Worm (Caenorhabditis elegans): ENCODE measurements around the gene cest-4.
A peak's percentile ranks its signal among the peaks of the same experiment; 100 is the strongest.

Gene cest-4

ce11 chrIV:6811808-6812207, 9.7 kb upstream of the cest-4 start, which contains the start of gene ceh-48:
Gene ceh-48 (plus strand): TSS chrIV:6812108.
- no peak for TF ChIP-seq flt-1 (GFP tag; IDR thresholded peaks at IDR 0.05)
- no peak for TF ChIP-seq pes-1 (GFP tag; IDR thresholded peaks at IDR 0.05)
- no peak for TF ChIP-seq ceh-36 (tag; optimal IDR thresholded peaks at IDR 0.05)
- TF ChIP-seq aly-1 (tag; optimal IDR thresholded peaks at IDR 0.05), result no peak
- no peak for TF ChIP-seq ama-1 (optimal IDR thresholded peaks at IDR 0.05)
- TF ChIP-seq hnd-1 (tag; optimal IDR thresholded peaks at IDR 0.05), result no peak
- TF ChIP-seq sea-1 (GFP tag; conservative IDR thresholded peaks at IDR 0.05), result no peak
- no peak for TF ChIP-seq hmg-4 (GFP tag; optimal IDR thresholded peaks at IDR 0.05)
- TF ChIP-seq ets-7 (tag; optimal IDR thresholded peaks at IDR 0.05), result no peak
- TF ChIP-seq B0310.2 (tag; optimal IDR thresholded peaks at IDR 0.05), result no peak
- no peak for TF ChIP-seq scrt-1 (GFP tag; IDR thresholded peaks at IDR 0.05)
- TF ChIP-seq tbx-37 (GFP tag; conservative IDR thresholded peaks at IDR 0.05), result no peak
- TF ChIP-seq ceh-13 (GFP tag; optimal IDR thresholded peaks at IDR 0.05), result no peak
- TF ChIP-seq tbx-11 (GFP tag; IDR thresholded peaks at IDR 0.05), result no peak
- TF ChIP-seq F13C5.2 (tag; optimal IDR thresholded peaks at IDR 0.05), result no peak
- TF ChIP-seq tra-4 (tag; optimal IDR thresholded peaks at IDR 0.05), result no peak
- TF ChIP-seq hmbx-1 (tag; optimal IDR thresholded peaks at IDR 0.05), result no peak

ce11 chrIV:6809756-6810155, 7.6 kb upstream of the cest-4 start:
- TF ChIP-seq B0310.2 (tag; optimal IDR thresholded peaks at IDR 0.05), result no peak
- TF ChIP-seq F13C5.2 (tag; optimal IDR thresholded peaks at IDR 0.05), result peak; percentile 37

DNA sequence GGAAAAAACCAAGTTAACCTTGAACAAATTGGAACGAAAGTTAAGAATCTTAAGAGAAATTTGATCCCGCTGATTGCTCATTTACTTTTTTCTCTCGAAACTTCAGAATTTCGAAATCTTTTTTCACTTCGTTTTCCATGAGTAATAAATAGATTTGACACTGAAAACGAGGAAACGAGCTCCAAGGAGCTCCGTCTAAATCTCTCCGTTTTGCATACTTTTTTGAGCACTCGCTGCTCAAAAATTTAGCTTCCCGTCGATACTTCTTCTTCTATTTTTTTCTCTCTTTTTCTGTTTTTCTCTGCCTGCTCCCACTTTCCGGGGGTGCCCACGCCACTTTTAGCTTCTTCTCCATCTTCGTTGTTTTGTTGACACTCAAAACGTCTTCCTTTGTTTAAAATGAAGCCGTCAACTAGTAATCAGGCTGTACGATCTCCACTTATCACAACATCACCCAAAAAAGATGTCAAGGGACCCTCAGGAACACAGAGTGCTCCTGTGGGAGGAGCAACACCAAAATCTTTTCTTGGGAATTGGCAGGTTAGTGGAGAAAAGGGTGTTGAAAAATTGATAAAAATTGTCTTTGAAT, 4.4 kb upstream of the cest-4 start, which contains the start of gene C17H12.10:
TSS of gene C17H12.10 (plus strand) at position 325 of the 589 bp plus-strand sequence.
- TF ChIP-seq flt-1 (GFP tag; IDR thresholded peaks at IDR 0.05) (no peak), tbx-37 (GFP tag; conservative IDR thresholded peaks at IDR 0.05) (no peak), tbx-11 (GFP tag; IDR thresholded peaks at IDR 0.05) (no peak), tra-4 (tag; optimal IDR thresholded peaks at IDR 0.05) (no peak), ama-1 (optimal IDR thresholded peaks at IDR 0.05) (no peak), ceh-36 (tag; optimal IDR thresholded peaks at IDR 0.05) (no peak), F13C5.2 (tag; optimal IDR thresholded peaks at IDR 0.05) (no peak), hnd-1 (tag; optimal IDR thresholded peaks at IDR 0.05) (no peak), sea-1 (GFP tag; conservative IDR thresholded peaks at IDR 0.05) (no peak), aly-1 (tag; optimal IDR thresholded peaks at IDR 0.05) (no peak), pes-1 (GFP tag; IDR thresholded peaks at IDR 0.05) (no peak)

DNA sequence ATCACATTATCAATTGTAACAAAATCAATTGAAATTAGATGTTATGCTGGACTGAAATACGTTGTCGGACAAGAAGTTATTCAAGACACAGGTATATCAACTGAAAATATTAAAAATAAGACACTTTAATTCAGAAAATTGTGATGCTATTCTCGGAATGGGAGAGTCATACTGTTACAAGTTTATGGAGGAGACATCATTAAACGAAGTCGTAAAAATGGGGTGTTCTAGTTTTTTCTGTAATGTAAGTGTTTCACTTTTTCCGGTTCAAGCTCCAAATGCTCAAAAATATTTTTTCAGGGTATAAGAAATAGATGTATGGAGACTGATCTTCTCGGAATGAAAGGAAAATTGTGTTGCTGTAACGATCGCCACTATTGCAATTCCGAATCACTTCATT, 2.7 kb upstream of the cest-4 start, which contains the start of gene C17H12.37:
TSS of gene C17H12.37 (plus strand) at position 301 of the 400 bp plus-strand sequence.
- TF ChIP-seq flt-1 (GFP tag; IDR thresholded peaks at IDR 0.05), result no peak
- TF ChIP-seq hnd-1 (tag; optimal IDR thresholded peaks at IDR 0.05), result no peak
- TF ChIP-seq hmg-4 (GFP tag; optimal IDR thresholded peaks at IDR 0.05), result no peak
- TF ChIP-seq ets-7 (tag; optimal IDR thresholded peaks at IDR 0.05), result no peak
- no peak for TF ChIP-seq B0310.2 (tag; optimal IDR thresholded peaks at IDR 0.05)
- no peak for TF ChIP-seq tbx-11 (GFP tag; IDR thresholded peaks at IDR 0.05)
- TF ChIP-seq tra-4 (tag; optimal IDR thresholded peaks at IDR 0.05), result no peak
- TF ChIP-seq hmbx-1 (tag; optimal IDR thresholded peaks at IDR 0.05), result no peak
- TF ChIP-seq pes-1 (GFP tag; IDR thresholded peaks at IDR 0.05), result no peak
- no peak for TF ChIP-seq F13C5.2 (tag; optimal IDR thresholded peaks at IDR 0.05)
- TF ChIP-seq aly-1 (tag; optimal IDR thresholded peaks at IDR 0.05), result no peak
- TF ChIP-seq tbx-37 (GFP tag; conservative IDR thresholded peaks at IDR 0.05), result no peak
- TF ChIP-seq ama-1 (optimal IDR thresholded peaks at IDR 0.05), result no peak
- no peak for TF ChIP-seq scrt-1 (GFP tag; IDR thresholded peaks at IDR 0.05)
- TF ChIP-seq ceh-13 (GFP tag; optimal IDR thresholded peaks at IDR 0.05), result no peak

ce11 chrIV:6803805-6804344, 1.7 kb upstream of the cest-4 start:
- no peak for TF ChIP-seq sea-1 (GFP tag; conservative IDR thresholded peaks at IDR 0.05)
- no peak for TF ChIP-seq ceh-36 (tag; optimal IDR thresholded peaks at IDR 0.05)
- TF ChIP-seq tbx-11 (GFP tag; IDR thresholded peaks at IDR 0.05), result no peak
- no peak for TF ChIP-seq hmg-4 (GFP tag; optimal IDR thresholded peaks at IDR 0.05)
- TF ChIP-seq flt-1 (GFP tag; IDR thresholded peaks at IDR 0.05), result no peak
- no peak for TF ChIP-seq ceh-13 (GFP tag; optimal IDR thresholded peaks at IDR 0.05)
- TF ChIP-seq ets-7 (tag; optimal IDR thresholded peaks at IDR 0.05), result no peak
- no peak for TF ChIP-seq pes-1 (GFP tag; IDR thresholded peaks at IDR 0.05)
- TF ChIP-seq hnd-1 (tag; optimal IDR thresholded peaks at IDR 0.05), result no peak
- TF ChIP-seq tbx-37 (GFP tag; conservative IDR thresholded peaks at IDR 0.05), result no peak
- TF ChIP-seq F13C5.2 (tag; optimal IDR thresholded peaks at IDR 0.05), result no peak
- no peak for TF ChIP-seq B0310.2 (tag; optimal IDR thresholded peaks at IDR 0.05)
- TF ChIP-seq scrt-1 (GFP tag; IDR thresholded peaks at IDR 0.05), result no peak
- no peak for TF ChIP-seq hmbx-1 (tag; optimal IDR thresholded peaks at IDR 0.05)
- no peak for TF ChIP-seq aly-1 (tag; optimal IDR thresholded peaks at IDR 0.05)
- TF ChIP-seq tra-4 (tag; optimal IDR thresholded peaks at IDR 0.05), result no peak
- no peak for TF ChIP-seq ama-1 (optimal IDR thresholded peaks at IDR 0.05)

DNA sequence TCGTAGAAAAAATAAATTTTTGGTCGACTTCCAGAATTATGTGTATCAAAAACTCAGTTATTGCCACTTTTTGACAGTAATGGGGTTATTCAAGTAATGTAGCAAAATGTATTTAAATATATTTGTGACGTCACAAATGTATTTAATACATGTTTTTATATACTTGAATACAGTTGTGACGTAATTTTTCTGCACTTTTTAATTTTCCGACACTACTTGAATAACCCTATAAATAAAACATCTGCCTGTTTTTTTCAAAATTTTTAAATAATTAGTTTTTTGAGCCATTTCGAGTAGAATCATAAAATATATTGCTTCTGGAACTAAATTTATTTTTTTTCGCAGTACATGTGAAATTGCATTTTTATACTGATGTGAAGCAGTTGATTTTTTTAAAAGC, 1.2 kb upstream of the cest-4 start:
- TF ChIP-seq B0310.2 (tag; optimal IDR thresholded peaks at IDR 0.05) (no peak), ceh-36 (tag; optimal IDR thresholded peaks at IDR 0.05) (no peak), flt-1 (GFP tag; IDR thresholded peaks at IDR 0.05) (no peak), pes-1 (GFP tag; IDR thresholded peaks at IDR 0.05) (no peak), tra-4 (tag; optimal IDR thresholded peaks at IDR 0.05) (no peak), sea-1 (GFP tag; conservative IDR thresholded peaks at IDR 0.05) (no peak)

- TF ChIP-seq ceh-36 (tag; optimal IDR thresholded peaks at IDR 0.05) (no peak), ceh-13 (GFP tag; optimal IDR thresholded peaks at IDR 0.05) (no peak), pes-1 (GFP tag; IDR thresholded peaks at IDR 0.05) (no peak), hnd-1 (tag; optimal IDR thresholded peaks at IDR 0.05) (no peak), tbx-37 (GFP tag; conservative IDR thresholded peaks at IDR 0.05) (no peak), sea-1 (GFP tag; conservative IDR thresholded peaks at IDR 0.05) (no peak), ama-1 (optimal IDR thresholded peaks at IDR 0.05) (no peak), flt-1 (GFP tag; IDR thresholded peaks at IDR 0.05) (no peak), F13C5.2 (tag; optimal IDR thresholded peaks at IDR 0.05) (no peak), hmbx-1 (tag; optimal IDR thresholded peaks at IDR 0.05) (no peak), tbx-11 (GFP tag; IDR thresholded peaks at IDR 0.05) (no peak), tra-4 (tag; optimal IDR thresholded peaks at IDR 0.05) (no peak), scrt-1 (GFP tag; IDR thresholded peaks at IDR 0.05) (no peak), aly-1 (tag; optimal IDR thresholded peaks at IDR 0.05) (no peak), B0310.2 (tag; optimal IDR thresholded peaks at IDR 0.05) (no peak), ets-7 (tag; optimal IDR thresholded peaks at IDR 0.05) (no peak), hmg-4 (GFP tag; optimal IDR thresholded peaks at IDR 0.05) (no peak)
Measured at ce11 chrIV:6795529-6795928, 6.6 kb downstream of the cest-4 start, which contains the start of the genes C17H12.3 and C17H12.12. Gene C17H12.3 (minus strand): TSS chrIV:6795629. Gene C17H12.12 (plus strand): TSS chrIV:6795924.
